Fruit fly (Drosophila melanogaster) S2 (cell line): Measurements from ENCODE around the gene Alp10.

Experiments used
- CG8478 ChIP-seq: fragments of >200 bp; optimal IDR thresholded peaks from 2 replicates; lab custom pipeline; 2018
- CTCF ChIP-seq, 2 experiments: fragments of >200 bp; optimal IDR thresholded peaks; 2 replicates each; lab custom pipeline; 2018

DNA sequence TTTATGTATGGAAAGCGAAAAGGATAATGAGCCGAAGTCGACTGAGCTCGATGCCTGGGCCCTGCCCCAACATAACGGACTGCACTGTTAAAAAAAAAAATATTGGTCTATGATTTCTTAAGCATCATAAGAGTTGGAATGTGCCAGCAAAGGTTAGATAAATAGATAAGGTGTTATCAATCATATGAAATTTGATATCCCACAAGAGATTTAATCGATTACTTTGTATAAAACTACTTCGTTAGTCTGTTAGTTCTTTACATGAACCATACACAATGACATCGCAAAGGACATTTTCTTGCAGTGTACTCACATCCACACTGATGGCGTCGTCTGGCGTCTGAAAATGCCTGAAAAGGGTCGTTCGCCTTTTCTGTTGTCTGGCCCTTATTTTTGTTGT lies 42.4 kb upstream of the Alp10 start:
- TF ChIP-seq CG8478 (no peak), CTCF (optimal IDR thresholded peaks at IDR 0.05; lab: Kevin White, UChicago) (no peak)
